Fruit fly (Drosophila melanogaster) whole organism, embryonic: Measurements from ENCODE around the gene Cpr66Cb.

Experiments used
- CG10565 ChIP-seq: fragments of 200-800 bp; sonication (Bioruptor generic); optimal IDR thresholded peaks from 3 replicates; lab custom pipeline; 2016; ENCODE audit warnings: missing biosample characterization, mild to moderate bottlenecking, missing genetic modification characterization
- CG11456 ChIP-seq: fragments of 200-800 bp; sonication (Bioruptor generic); IDR thresholded peaks from 3 replicates; pipeline ENCODE4 v1.3.6; 2022; ENCODE audit warnings: missing biosample characterization, missing genetic modification characterization
- CG11560 ChIP-seq: fragments of 200-800 bp; sonication (Bioruptor generic); IDR thresholded peaks from 3 replicates; pipeline ENCODE4 v1.3.6; 2022; ENCODE audit warnings: missing biosample characterization, missing genetic modification characterization
- CG11696 ChIP-seq: fragments of 200-800 bp; sonication (Bioruptor generic); IDR thresholded peaks from 2 replicates; pipeline ENCODE4 v1.3.6; 2022; ENCODE audit warnings: missing biosample characterization, missing genetic modification characterization
- CG14014 ChIP-seq: fragments of 200-800 bp; sonication (Bioruptor generic); IDR thresholded peaks from 2 replicates; pipeline ENCODE4 v1.3.6; 2022; ENCODE audit warnings: missing biosample characterization, missing genetic modification characterization
- CG14860 ChIP-seq: fragments of 200-800 bp; sonication (Bioruptor generic); IDR thresholded peaks from 3 replicates; pipeline ENCODE4 v1.3.6; 2022; ENCODE audit warnings: missing biosample characterization, missing genetic modification characterization; ENCODE audit not compliant: partially characterized antibody
- CG16813 ChIP-seq: fragments of 200-800 bp; sonication (Bioruptor generic); IDR thresholded peaks from 3 replicates; pipeline ENCODE4 v1.3.6; 2022; ENCODE audit warnings: missing biosample characterization, missing genetic modification characterization; ENCODE audit not compliant: partially characterized antibody
- CG2199 ChIP-seq: fragments of 200-800 bp; sonication (Bioruptor generic); IDR thresholded peaks from 3 replicates; pipeline ENCODE4 v1.3.6; 2022; ENCODE audit warnings: missing biosample characterization, missing genetic modification characterization
- CG30403 ChIP-seq: fragments of 200-800 bp; sonication (Bioruptor generic); optimal IDR thresholded peaks from 3 replicates; lab custom pipeline; 2016; ENCODE audit warnings: missing biosample characterization, missing genetic modification characterization
- CG34224 ChIP-seq: fragments of 200-800 bp; sonication (Bioruptor generic); IDR thresholded peaks from 3 replicates; pipeline ENCODE4 v1.3.6; 2022; ENCODE audit warnings: missing biosample characterization, missing genetic modification characterization; ENCODE audit not compliant: partially characterized antibody
- CG3847 ChIP-seq: fragments of 200-800 bp; sonication (Bioruptor generic); IDR thresholded peaks from 2 replicates; pipeline ENCODE4 v1.3.6; 2022; ENCODE audit warnings: missing biosample characterization, missing genetic modification characterization
- CG4360 ChIP-seq: fragments of 200-800 bp; sonication (Bioruptor generic); IDR thresholded peaks from 2 replicates; pipeline ENCODE4 v1.3.6; 2022; ENCODE audit warnings: missing biosample characterization, missing genetic modification characterization
- CG6272 ChIP-seq: fragments of 200-800 bp; sonication (Bioruptor generic); IDR thresholded peaks from 2 replicates; pipeline ENCODE4 v1.3.6; 2022; ENCODE audit warnings: missing biosample characterization, missing genetic modification characterization
- CG6854 ChIP-seq: fragments of 200-800 bp; sonication (Bioruptor generic); optimal IDR thresholded peaks from 3 replicates; lab custom pipeline; 2017; ENCODE audit warnings: missing biosample characterization, mild to moderate bottlenecking, missing genetic modification characterization
- CG8359 ChIP-seq: fragments of 200-800 bp; sonication (Bioruptor generic); optimal IDR thresholded peaks from 2 replicates; lab custom pipeline; 2017; ENCODE audit warnings: missing biosample characterization, mild to moderate bottlenecking, missing genetic modification characterization, borderline replicate concordance
- CG9727 ChIP-seq: fragments of 200-800 bp; sonication (Bioruptor generic); optimal IDR thresholded peaks from 3 replicates; lab custom pipeline; 2017; ENCODE audit warnings: missing biosample characterization, mild to moderate bottlenecking, missing genetic modification characterization
- CG9876 ChIP-seq: fragments of 200-800 bp; sonication (Bioruptor generic); optimal IDR thresholded peaks from 2 replicates; lab custom pipeline; 2016; ENCODE audit warnings: missing biosample characterization, missing genetic modification characterization
- D ChIP-seq, 2 experiments: fragments of 200-800 bp in 1 of 2; fragments of >200 bp in 1 of 2; sonication (Bioruptor generic) in 1 of 2; optimal IDR thresholded peaks; 2 replicates in 1 of 2; 3 replicates in 1 of 2; lab custom pipeline; 2017; ENCODE audit warnings: mild to moderate bottlenecking in 1 of 2, missing biosample characterization in 1 of 2, missing genetic modification characterization in 1 of 2, missing genetic modification reagents in 1 of 2
- Dll ChIP-seq: fragments of 200-800 bp; sonication (Bioruptor generic); IDR thresholded peaks from 4 replicates; pipeline ENCODE4 v1.3.6; 2022; ENCODE audit warnings: missing biosample characterization, missing genetic modification characterization; ENCODE audit not compliant: partially characterized antibody
- Doc3 ChIP-seq: fragments of 200-800 bp; sonication (Bioruptor generic); IDR thresholded peaks from 3 replicates; pipeline ENCODE4 v1.3.6; 2022; ENCODE audit warnings: missing biosample characterization, missing genetic modification characterization; ENCODE audit not compliant: partially characterized antibody
- Dref ChIP-seq: fragments of 200-800 bp; sonication (Bioruptor generic); IDR thresholded peaks from 2 replicates; pipeline ENCODE4 v1.3.6; 2022; ENCODE audit warnings: missing biosample characterization, missing genetic modification characterization
- Fer2 ChIP-seq: fragments of 200-800 bp; sonication (Bioruptor generic); optimal IDR thresholded peaks from 2 replicates; lab custom pipeline; 2018; ENCODE audit warnings: missing biosample characterization, mild to moderate bottlenecking, missing genetic modification characterization, moderate library complexity
- GATAe ChIP-seq: fragments of 200-800 bp; sonication (Bioruptor generic); conservative IDR thresholded peaks from 2 replicates; pipeline ENCODE4 v1.3.6; 2022; ENCODE audit warnings: missing biosample characterization, missing genetic modification characterization
- HHEX ChIP-seq: fragments of 200-800 bp; sonication (Bioruptor generic); optimal IDR thresholded peaks from 3 replicates; lab custom pipeline; 2017; ENCODE audit warnings: missing biosample characterization, mild to moderate bottlenecking, missing genetic modification characterization, missing genetic modification reagents
- HLH4C ChIP-seq: fragments of 200-800 bp; sonication (Bioruptor generic); IDR thresholded peaks from 3 replicates; pipeline ENCODE4 v1.3.6; 2022; ENCODE audit warnings: missing biosample characterization, missing genetic modification characterization; ENCODE audit not compliant: partially characterized antibody
- Hmx ChIP-seq: fragments of 200-800 bp; sonication (Bioruptor generic); optimal IDR thresholded peaks from 2 replicates; lab custom pipeline; 2016; ENCODE audit warnings: missing biosample characterization, missing genetic modification characterization
- Hr51 ChIP-seq, 2 experiments: fragments of 200-800 bp; sonication (Bioruptor generic); optimal IDR thresholded peaks; 2 replicates in 1 of 2; 3 replicates in 1 of 2; lab custom pipeline; 2016 to 2018; ENCODE audit warnings: missing biosample characterization in 2 of 2, missing genetic modification characterization in 2 of 2, mild to moderate bottlenecking in 1 of 2, moderate library complexity in 1 of 2
- NK7.1 ChIP-seq: fragments of 200-800 bp; sonication (Bioruptor generic); optimal IDR thresholded peaks from 3 replicates; lab custom pipeline; 2016; ENCODE audit warnings: missing biosample characterization, missing genetic modification characterization
- Optix ChIP-seq: fragments of 200-800 bp; sonication (Bioruptor generic); IDR thresholded peaks from 3 replicates; pipeline ENCODE4 v1.3.6; 2022; ENCODE audit warnings: missing biosample characterization, missing genetic modification characterization
- Rfx ChIP-seq: fragments of 200-800 bp; sonication (Bioruptor generic); IDR thresholded peaks from 2 replicates; pipeline ENCODE4 v1.3.6; 2022; ENCODE audit warnings: missing biosample characterization, missing genetic modification characterization
- Sry-δ ChIP-seq: fragments of 200-800 bp; sonication (Bioruptor generic); optimal IDR thresholded peaks from 2 replicates; lab custom pipeline; 2016; ENCODE audit warnings: missing biosample characterization, missing genetic modification characterization
- bbx ChIP-seq: fragments of 200-800 bp; sonication (Bioruptor generic); IDR thresholded peaks from 2 replicates; pipeline ENCODE4 v1.3.6; 2022; ENCODE audit warnings: missing biosample characterization, missing genetic modification characterization; ENCODE audit not compliant: partially characterized antibody
- bcd ChIP-seq: fragments of 200-800 bp; sonication (Bioruptor generic); optimal IDR thresholded peaks from 2 replicates; lab custom pipeline; 2017; ENCODE audit warnings: missing biosample characterization, mild to moderate bottlenecking, missing genetic modification characterization
- bowl ChIP-seq: fragments of 200-800 bp; sonication (Bioruptor generic); IDR thresholded peaks from 2 replicates; pipeline ENCODE4 v1.3.6; 2022; ENCODE audit warnings: missing biosample characterization, missing genetic modification characterization
- bsh ChIP-seq, 2 experiments: fragments of 200-800 bp; sonication (Bioruptor generic); optimal IDR thresholded peaks; 2 replicates each; lab custom pipeline; 2017 to 2018; ENCODE audit warnings: mild to moderate bottlenecking in 2 of 2, missing biosample characterization in 2 of 2, missing genetic modification characterization in 2 of 2, moderate library complexity in 1 of 2
- ci ChIP-seq: fragments of 200-800 bp; sonication (Bioruptor generic); IDR thresholded peaks from 3 replicates; pipeline ENCODE4 v1.3.6; 2022; ENCODE audit warnings: missing biosample characterization, missing genetic modification characterization
- dan ChIP-seq: fragments of 200-800 bp; sonication (Bioruptor generic); IDR thresholded peaks from 2 replicates; pipeline ENCODE4 v1.3.6; 2022; ENCODE audit warnings: missing biosample characterization, missing genetic modification characterization
- danr ChIP-seq: fragments of 200-800 bp; sonication (Bioruptor generic); IDR thresholded peaks from 2 replicates; pipeline ENCODE4 v1.3.6; 2022; ENCODE audit warnings: missing biosample characterization, missing genetic modification characterization
- ems ChIP-seq: fragments of 200-800 bp; sonication (Bioruptor generic); optimal IDR thresholded peaks from 3 replicates; lab custom pipeline; 2016; ENCODE audit warnings: missing biosample characterization, missing genetic modification characterization
- ham ChIP-seq: fragments of 200-800 bp; sonication (Bioruptor generic); IDR thresholded peaks from 2 replicates; pipeline ENCODE4 v1.3.6; 2022; ENCODE audit warnings: missing biosample characterization, missing genetic modification characterization
- hkb ChIP-seq, 2 experiments: fragments of 200-800 bp in 1 of 2; fragments of >200 bp in 1 of 2; sonication (Bioruptor generic) in 1 of 2; IDR thresholded peaks in 1 of 2; optimal IDR thresholded peaks in 1 of 2; 2 replicates each; pipeline versions ENCODE4 v1.3.6 to Lab custom; 2017 to 2022; ENCODE audit warnings: missing biosample characterization in 1 of 2, missing genetic modification characterization in 1 of 2
- kah ChIP-seq: fragments of 200-800 bp; sonication (Bioruptor generic); optimal IDR thresholded peaks from 2 replicates; lab custom pipeline; 2018; ENCODE audit warnings: missing biosample characterization, mild to moderate bottlenecking, missing genetic modification characterization
- luna ChIP-seq: fragments of 200-800 bp; sonication (Bioruptor generic); optimal IDR thresholded peaks from 2 replicates; lab custom pipeline; 2016; ENCODE audit warnings: missing biosample characterization, missing genetic modification characterization
- odd ChIP-seq: fragments of 200-800 bp; sonication (Bioruptor generic); optimal IDR thresholded peaks from 2 replicates; lab custom pipeline; 2017; ENCODE audit warnings: missing biosample characterization, mild to moderate bottlenecking, missing genetic modification characterization
- pum ChIP-seq: fragments of 200-800 bp; sonication (Bioruptor generic); optimal IDR thresholded peaks from 2 replicates; lab custom pipeline; 2016; ENCODE audit warnings: missing biosample characterization, missing genetic modification characterization
- slp2 ChIP-seq: fragments of 200-800 bp; sonication (Bioruptor generic); optimal IDR thresholded peaks from 2 replicates; lab custom pipeline; 2016; ENCODE audit warnings: missing biosample characterization, missing genetic modification characterization
- sob ChIP-seq: fragments of 200-800 bp; sonication (Bioruptor generic); IDR thresholded peaks from 2 replicates; pipeline ENCODE4 v1.3.6; 2022; ENCODE audit warnings: missing biosample characterization, missing genetic modification characterization
- zen2 ChIP-seq: fragments of 200-800 bp; sonication (Bioruptor generic); IDR thresholded peaks from 3 replicates; pipeline ENCODE4 v1.3.6; 2022; ENCODE audit warnings: missing biosample characterization, missing genetic modification characterization; ENCODE audit not compliant: partially characterized antibody

Gene Cpr66Cb

DNA sequence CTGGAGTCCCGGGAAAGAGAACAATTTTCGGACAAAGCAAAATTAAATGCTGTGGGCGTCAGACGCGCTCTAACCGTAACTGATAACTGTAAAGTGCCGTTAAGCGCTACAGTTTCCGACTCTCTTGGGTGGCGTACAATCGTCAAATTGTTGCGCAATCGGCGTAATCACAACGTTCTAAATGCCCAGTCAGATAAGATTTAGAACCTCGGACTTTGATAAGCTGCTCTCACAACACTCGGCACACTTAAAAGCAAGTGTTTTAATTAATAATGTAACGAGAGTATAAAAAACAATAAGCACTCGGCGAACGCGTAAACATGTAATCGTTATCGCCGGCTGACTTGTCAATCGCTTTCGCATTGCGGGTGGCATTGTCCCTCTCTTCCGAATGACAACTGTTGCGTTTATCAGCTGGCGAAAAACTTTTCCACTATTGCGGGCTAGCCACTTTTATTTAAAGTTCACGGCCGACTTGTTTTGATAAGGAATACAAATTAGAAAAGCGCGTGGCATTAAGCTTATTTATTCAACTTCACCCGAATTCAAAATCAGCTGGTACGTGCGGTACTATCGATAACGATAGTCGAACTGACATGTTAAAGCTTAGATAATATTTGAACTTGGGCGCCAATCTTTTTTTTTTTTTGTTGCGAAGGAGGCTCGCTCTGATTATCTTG lies 22.4 kb downstream of the Cpr66Cb start:
- TF ChIP-seq CG2199 (GFP tag; lab: Robert Waterston, UW): no peak
- no peak for TF ChIP-seq CG9876 (GFP tag; lab: Kevin White, UChicago)
- TF ChIP-seq CG14860 (GFP tag; lab: Robert Waterston, UW): peak; percentile 65; the same call in 1 of the 3 replicates
- peak; percentile 57; the same call in 1 of the 2 replicates for TF ChIP-seq bbx (GFP tag; lab: Robert Waterston, UW)
- peak; percentile 5 for TF ChIP-seq kah (GFP tag; lab: Kevin White, UChicago)
- TF ChIP-seq Dref (GFP tag; lab: Robert Waterston, UW): peak; percentile 62
- TF ChIP-seq odd (GFP tag; lab: Kevin White, UChicago): no peak
- TF ChIP-seq CG10565: no peak
- TF ChIP-seq CG11456: no peak
- peak; percentile 6 for TF ChIP-seq CG9727 (GFP tag; lab: Kevin White, UChicago)
- no peak for TF ChIP-seq ems (GFP tag; lab: Kevin White, UChicago)
- TF ChIP-seq bsh (GFP tag; optimal IDR thresholded peaks at IDR 0.05; lab: Kevin White, UChicago): no peak
- no peak for TF ChIP-seq ham (GFP tag; lab: Robert Waterston, UW)
- TF ChIP-seq CG6854 (GFP tag; lab: Kevin White, UChicago): peak; percentile 12
- no peak for TF ChIP-seq CG6272 (GFP tag; lab: Robert Waterston, UW)
- TF ChIP-seq dan (GFP tag; lab: Robert Waterston, UW): no peak
- TF ChIP-seq CG16813 (GFP tag; lab: Robert Waterston, UW): peak; percentile 52; the same call in 1 of the 3 replicates
- no peak for TF ChIP-seq CG11696 (GFP tag; lab: Robert Waterston, UW)
- TF ChIP-seq hkb (optimal IDR thresholded peaks at IDR 0.05; lab: Kevin White, UChicago): no peak
- 0 out of 2 replicates have a peak, but pooled peaks have one; percentile 7 for TF ChIP-seq hkb (GFP tag; IDR thresholded peaks at IDR 0.05; lab: Robert Waterston, UW)
- no peak for TF ChIP-seq slp2 (GFP tag; lab: Kevin White, UChicago)
- TF ChIP-seq ci (GFP tag; lab: Robert Waterston, UW): peak; percentile 55; the same call in 2 of the 3 replicates
- no peak for TF ChIP-seq CG14014 (GFP tag; lab: Robert Waterston, UW)
- no peak for TF ChIP-seq HHEX (GFP tag; lab: Kevin White, UChicago)
- no peak for TF ChIP-seq CG4360 (GFP tag; lab: Robert Waterston, UW)
- TF ChIP-seq Rfx (GFP tag; lab: Robert Waterston, UW): no peak
- TF ChIP-seq zen2: peak; percentile 14; the same call in 1 of the 3 replicates
- TF ChIP-seq Fer2 (tag; lab: Kevin White, UChicago): no peak
- peak; percentile 50 for TF ChIP-seq GATAe (GFP tag; lab: Robert Waterston, UW)
- peak; percentile 75 for TF ChIP-seq HLH4C (GFP tag; lab: Robert Waterston, UW)
- no peak for TF ChIP-seq luna (GFP tag; lab: Kevin White, UChicago)
- no peak for TF ChIP-seq sob (GFP tag; lab: Robert Waterston, UW)
- TF ChIP-seq CG34224 (GFP tag; lab: Robert Waterston, UW): peak; percentile 75
- TF ChIP-seq CG3847 (GFP tag; lab: Robert Waterston, UW): no peak
- no peak for TF ChIP-seq Optix (GFP tag; lab: Robert Waterston, UW)
- TF ChIP-seq NK7.1 (GFP tag; lab: Kevin White, UChicago): no peak
- no peak for TF ChIP-seq bcd (GFP tag; lab: Kevin White, UChicago)
- no peak for TF ChIP-seq CG11560
- no peak for TF ChIP-seq CG30403
- TF ChIP-seq D (optimal IDR thresholded peaks at IDR 0.05; lab: Kevin White, UChicago): no peak
- no peak for TF ChIP-seq D (GFP tag; optimal IDR thresholded peaks at IDR 0.05; lab: Kevin White, UChicago)
- TF ChIP-seq Hr51 (GFP tag; optimal IDR thresholded peaks at IDR 0.05; lab: Kevin White, UChicago): no peak
- TF ChIP-seq Hmx: no peak
- no peak for TF ChIP-seq CG8359 (GFP tag; lab: Kevin White, UChicago)
- no peak for TF ChIP-seq pum
- peak; percentile 55 for TF ChIP-seq Sry-δ (GFP tag; lab: Kevin White, UChicago)
- TF ChIP-seq bowl (GFP tag; lab: Robert Waterston, UW): no peak
- peak; percentile 74; the same call in 3 of the 4 replicates for TF ChIP-seq Dll (GFP tag; lab: Robert Waterston, UW)
- peak; percentile 51; the same call in 1 of the 3 replicates for TF ChIP-seq Doc3 (GFP tag; lab: Robert Waterston, UW)
- no peak for TF ChIP-seq danr (GFP tag; lab: Robert Waterston, UW)
